Worm (Caenorhabditis elegans) whole organism, L4/young adult: Measurements from ENCODE around the gene C17C3.3.

Experiments
- W03F9.2 ChIP-seq: fragments of 150-350 bp; optimal IDR thresholded peaks from 2 replicates; lab custom pipeline; 2014; ENCODE audit warnings: missing biosample characterization, missing genetic modification characterization
- dao-5 ChIP-seq: sonication (generic microtip); optimal IDR thresholded peaks from 2 replicates; lab custom pipeline; 2016; ENCODE audit warnings: missing genotype, missing genetic modification characterization, moderate library complexity, missing compliant biosample characterization
- him-1 ChIP-seq: sonication (generic microtip); optimal IDR thresholded peaks from 2 replicates; lab custom pipeline; 2016; ENCODE audit warnings: missing genotype, missing genetic modification reagents, missing genetic modification characterization, missing compliant biosample characterization

DNA sequence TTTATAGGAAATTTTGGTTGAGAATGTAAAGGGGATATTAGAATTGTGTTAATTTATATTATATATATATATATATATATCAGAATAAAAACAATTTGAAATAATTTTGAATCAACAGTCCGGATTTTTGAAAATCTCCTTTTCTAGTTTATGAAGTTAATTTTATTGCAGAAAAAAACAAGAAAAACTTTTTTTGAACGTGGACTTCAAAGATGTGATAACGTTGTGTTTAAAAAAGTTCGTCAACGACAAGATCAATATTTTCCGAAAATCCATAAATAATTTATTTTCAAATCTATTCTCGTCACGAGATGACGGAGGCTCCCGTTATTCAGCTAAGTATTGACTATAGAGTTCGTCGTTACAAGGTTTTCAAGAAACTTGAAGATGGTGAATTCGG lies 24.0 kb upstream of the C17C3.3 start, which contains the start of gene C17C3.11:
- no peak for TF ChIP-seq W03F9.2 (tag; lab: Kevin White, UChicago)
- no peak for TF ChIP-seq him-1 (tag; lab: Kevin White, UChicago)
- no peak for TF ChIP-seq dao-5 (tag; lab: Kevin White, UChicago)
